Fruit fly (Drosophila melanogaster): ENCODE data around the gene Pos.

dm6 chr3R:32051782-32052503 lies 13.8 kb downstream of the Pos start, which contains the start of the genes krz and mod:
- TF ChIP-seq CG11617 (GFP tag; optimal IDR thresholded peaks at IDR 0.05) (no peak), CG7045 (GFP tag; optimal IDR thresholded peaks at IDR 0.05) (no peak), pad (GFP tag; optimal IDR thresholded peaks at IDR 0.05) (no peak), Hr96 (GFP tag; optimal IDR thresholded peaks at IDR 0.05) (no peak), toe (GFP tag; optimal IDR thresholded peaks at IDR 0.05) (peak; percentile 31), CG33017 (tag; optimal IDR thresholded peaks at IDR 0.05) (no peak), tj (GFP tag; optimal IDR thresholded peaks at IDR 0.05) (no peak), cic (GFP tag; optimal IDR thresholded peaks at IDR 0.05) (peak; percentile 17), CG14711 (tag; optimal IDR thresholded peaks at IDR 0.05) (peak; percentile 2), CG5204 (GFP tag; optimal IDR thresholded peaks at IDR 0.05) (no peak), cnc (optimal IDR thresholded peaks at IDR 0.05) (no peak)
